Worm (Caenorhabditis elegans) whole organism, young adult: ENCODE measurements around the gene gmeb-3.

Source experiments
- B0019.2 ChIP-seq: fragments of 200-800 bp; sonication (Bioruptor generic); conservative IDR thresholded peaks from 2 replicates; pipeline ENCODE4 v1.3.6; 2022; ENCODE audit warnings: missing genetic modification reagents, missing genetic modification characterization, missing compliant biosample characterization
- B0261.1 ChIP-seq: sonication (generic microtip); optimal IDR thresholded peaks from 2 replicates; lab custom pipeline; 2016; ENCODE audit warnings: mild to moderate bottlenecking, missing genetic modification characterization, moderate library complexity, missing compliant biosample characterization
- B0336.3 ChIP-seq: fragments of 200-800 bp; sonication (Bioruptor generic); IDR thresholded peaks from 2 replicates; pipeline ENCODE4 v1.3.6; 2022; ENCODE audit warnings: missing genetic modification characterization, missing compliant biosample characterization
- C17E4.6 ChIP-seq: fragments of 200-800 bp; sonication (Bioruptor generic); IDR thresholded peaks from 2 replicates; pipeline ENCODE4 v1.3.6; 2022; ENCODE audit warnings: missing genetic modification reagents, missing genetic modification characterization, missing compliant biosample characterization
- F49E8.2 ChIP-seq: sonication (generic microtip); optimal IDR thresholded peaks from 3 replicates; lab custom pipeline; 2017; ENCODE audit warnings: missing genetic modification characterization, mild to moderate bottlenecking, missing compliant biosample characterization, antibody characterized with exemption, moderate library complexity; ENCODE audit not compliant: insufficient read depth
- F52B5.7 ChIP-seq: sonication (generic microtip); optimal IDR thresholded peaks from 2 replicates; lab custom pipeline; 2016; ENCODE audit warnings: mild to moderate bottlenecking, missing genetic modification characterization, missing compliant biosample characterization
- T26A5.8 ChIP-seq: sonication (generic microtip); optimal IDR thresholded peaks from 2 replicates; lab custom pipeline; 2016; ENCODE audit warnings: missing genetic modification characterization, missing compliant biosample characterization
- Y67H2A.10 ChIP-seq: fragments of 200-800 bp; sonication (Bioruptor generic); conservative IDR thresholded peaks from 2 replicates; pipeline ENCODE4 v1.3.6; 2022; ENCODE audit warnings: missing genetic modification reagents, missing genetic modification characterization, missing compliant biosample characterization
- ama-1 ChIP-seq, 3 experiments: fragments of 150-350 bp in 1 of 3; sonication (generic microtip) in 2 of 3; optimal IDR thresholded peaks; 2 replicates each; lab custom pipeline; 2014 to 2018; ENCODE audit warnings: missing biosample characterization in 2 of 3, missing genetic modification characterization in 2 of 3, missing genetic modification reagents in 2 of 3
- aptf-2 ChIP-seq: fragments of 200-800 bp; sonication (Bioruptor generic); conservative IDR thresholded peaks from 2 replicates; pipeline ENCODE4 v1.3.6; 2022; ENCODE audit warnings: missing genetic modification reagents, missing genetic modification characterization, missing compliant biosample characterization
- aptf-3 ChIP-seq: fragments of 200-800 bp; sonication (Bioruptor generic); IDR thresholded peaks from 2 replicates; pipeline ENCODE4 v1.3.6; 2022; ENCODE audit warnings: missing genetic modification characterization, missing compliant biosample characterization
- atf-7 ChIP-seq: sonication (generic microtip); optimal IDR thresholded peaks from 2 replicates; lab custom pipeline; 2017; ENCODE audit warnings: mild to moderate bottlenecking, missing genetic modification characterization, missing compliant biosample characterization
- athp-1 ChIP-seq: sonication (generic microtip); optimal IDR thresholded peaks from 2 replicates; lab custom pipeline; 2017; ENCODE audit warnings: mild to moderate bottlenecking, missing genetic modification characterization, missing compliant biosample characterization
- attf-6 ChIP-seq: fragments of 200-800 bp; sonication (Bioruptor generic); IDR thresholded peaks from 2 replicates; pipeline ENCODE4 v1.3.6; 2022; ENCODE audit warnings: missing genetic modification reagents, missing genetic modification characterization, missing compliant biosample characterization
- cebp-1 ChIP-seq, 2 experiments: fragments of 200-800 bp in 1 of 2; sonication (Bioruptor generic) in 1 of 2; sonication (generic microtip) in 1 of 2; IDR thresholded peaks in 1 of 2; optimal IDR thresholded peaks in 1 of 2; 2 replicates each; pipeline versions ENCODE4 v1.3.6 to Lab custom; 2017 to 2022; ENCODE audit warnings: missing compliant biosample characterization in 2 of 2, missing genetic modification characterization in 2 of 2, mild to moderate bottlenecking in 1 of 2, missing genetic modification reagents in 1 of 2, moderate library complexity in 1 of 2
- ceh-100 ChIP-seq: fragments of 200-800 bp; sonication (Bioruptor generic); IDR thresholded peaks from 2 replicates; pipeline ENCODE4 v1.3.6; 2022; ENCODE audit warnings: missing genetic modification reagents, missing genetic modification characterization, missing compliant biosample characterization
- ceh-91 ChIP-seq: fragments of 200-800 bp; sonication (Bioruptor generic); IDR thresholded peaks from 2 replicates; pipeline ENCODE4 v1.3.6; 2022; ENCODE audit warnings: missing genetic modification reagents, missing genetic modification characterization, missing compliant biosample characterization
- dpff-1 ChIP-seq: sonication (generic microtip); optimal IDR thresholded peaks from 2 replicates; lab custom pipeline; 2017; ENCODE audit warnings: mild to moderate bottlenecking, missing genetic modification characterization, missing compliant biosample characterization
- efl-1 ChIP-seq: fragments of 150-350 bp; optimal IDR thresholded peaks from 2 replicates; lab custom pipeline; 2014; ENCODE audit warnings: missing biosample characterization, missing genetic modification reagents, missing genetic modification characterization
- ekl-4 ChIP-seq: fragments of 200-800 bp; sonication (Bioruptor generic); IDR thresholded peaks from 2 replicates; pipeline ENCODE4 v1.3.6; 2022; ENCODE audit warnings: missing genetic modification reagents, missing genetic modification characterization, missing compliant biosample characterization
- gei-17 ChIP-seq: fragments of 200-800 bp; sonication (Bioruptor generic); optimal IDR thresholded peaks from 2 replicates; lab custom pipeline; 2018; ENCODE audit warnings: mild to moderate bottlenecking, missing genetic modification characterization, missing compliant biosample characterization
- him-1 ChIP-seq: sonication (generic microtip); optimal IDR thresholded peaks from 2 replicates; lab custom pipeline; 2016; ENCODE audit warnings: missing genotype, missing genetic modification reagents, missing genetic modification characterization, missing compliant biosample characterization
- hlh-12 ChIP-seq: sonication (generic microtip); optimal IDR thresholded peaks from 2 replicates; lab custom pipeline; 2016; ENCODE audit warnings: missing genetic modification characterization, missing compliant biosample characterization
- hrde-1 ChIP-seq: sonication (generic microtip); optimal IDR thresholded peaks from 2 replicates; lab custom pipeline; 2016; ENCODE audit warnings: missing genetic modification characterization, mild to moderate bottlenecking, missing compliant biosample characterization, moderate library complexity, missing genotype, missing genetic modification reagents, borderline replicate concordance
- hsf-1 ChIP-seq: fragments of 200-800 bp; sonication (Bioruptor generic); IDR thresholded peaks from 2 replicates; pipeline ENCODE4 v1.3.6; 2022; ENCODE audit warnings: missing genetic modification reagents, missing genetic modification characterization, missing compliant biosample characterization
- lag-1 ChIP-seq: fragments of 200-800 bp; sonication (Bioruptor generic); IDR thresholded peaks from 2 replicates; pipeline ENCODE4 v1.3.6; 2022; ENCODE audit warnings: missing genetic modification reagents, missing genetic modification characterization, missing compliant biosample characterization
- lsy-27 ChIP-seq: sonication (generic microtip); optimal IDR thresholded peaks from 2 replicates; lab custom pipeline; 2017; ENCODE audit warnings: missing genetic modification characterization, mild to moderate bottlenecking, missing compliant biosample characterization, antibody characterized with exemption, missing genotype, borderline replicate concordance; ENCODE audit not compliant: insufficient read depth
- madf-3 ChIP-seq: fragments of 200-800 bp; sonication (Bioruptor generic); IDR thresholded peaks from 2 replicates; pipeline ENCODE4 v1.3.6; 2022; ENCODE audit warnings: missing genetic modification reagents, missing genetic modification characterization, missing compliant biosample characterization
- madf-6 ChIP-seq: fragments of 200-800 bp; sonication (Bioruptor generic); IDR thresholded peaks from 2 replicates; pipeline ENCODE4 v1.3.6; 2022; ENCODE audit warnings: missing genetic modification reagents, missing genetic modification characterization, missing compliant biosample characterization
- mcd-1 ChIP-seq: fragments of 200-800 bp; sonication (Bioruptor generic); IDR thresholded peaks from 2 replicates; pipeline ENCODE4 v1.3.6; 2022; ENCODE audit warnings: missing genetic modification reagents, missing genetic modification characterization, missing compliant biosample characterization
- mel-28 ChIP-seq: sonication (generic microtip); optimal IDR thresholded peaks from 2 replicates; lab custom pipeline; 2016; ENCODE audit warnings: borderline replicate concordance, mild to moderate bottlenecking, missing genetic modification characterization, missing compliant biosample characterization
- mes-4 ChIP-seq: sonication (generic microtip); optimal IDR thresholded peaks from 2 replicates; lab custom pipeline; 2016; ENCODE audit warnings: missing genotype, missing genetic modification characterization, missing compliant biosample characterization
- mxl-1 ChIP-seq: sonication (generic microtip); optimal IDR thresholded peaks from 2 replicates; lab custom pipeline; 2016; ENCODE audit warnings: missing genetic modification characterization, missing compliant biosample characterization
- nfya-1 ChIP-seq: sonication (generic microtip); optimal IDR thresholded peaks from 2 replicates; lab custom pipeline; 2017; ENCODE audit warnings: antibody characterized with exemption, missing compliant biosample characterization, missing genetic modification characterization, borderline replicate concordance; ENCODE audit not compliant: insufficient read depth
- nfya-2 ChIP-seq: fragments of 200-800 bp; sonication (Bioruptor generic); IDR thresholded peaks from 2 replicates; pipeline ENCODE4 v1.3.6; 2022; ENCODE audit warnings: missing genetic modification reagents, missing genetic modification characterization, missing compliant biosample characterization
- nhr-120 ChIP-seq: fragments of 200-800 bp; sonication (Bioruptor generic); IDR thresholded peaks from 2 replicates; pipeline ENCODE4 v1.3.6; 2022; ENCODE audit warnings: missing genetic modification characterization, missing compliant biosample characterization
- sea-2 ChIP-seq: fragments of 200-800 bp; sonication (Bioruptor generic); IDR thresholded peaks from 2 replicates; pipeline ENCODE4 v1.3.6; 2022; ENCODE audit warnings: missing genetic modification characterization, missing compliant biosample characterization
- snpc-1.3 ChIP-seq: sonication (generic microtip); optimal IDR thresholded peaks from 2 replicates; lab custom pipeline; 2017; ENCODE audit warnings: missing genetic modification characterization, mild to moderate bottlenecking, missing compliant biosample characterization, antibody characterized with exemption, moderate library complexity, missing genotype, missing genetic modification reagents; ENCODE audit not compliant: insufficient read depth
- snpc-3.4 ChIP-seq: sonication (generic microtip); optimal IDR thresholded peaks from 2 replicates; lab custom pipeline; 2017; ENCODE audit warnings: missing genetic modification characterization, mild to moderate bottlenecking, missing compliant biosample characterization, antibody characterized with exemption, moderate library complexity, missing genotype, missing genetic modification reagents
- tbp1 ChIP-seq: fragments of 200-800 bp; sonication (Bioruptor generic); optimal IDR thresholded peaks from 2 replicates; lab custom pipeline; 2018; ENCODE audit warnings: mild to moderate bottlenecking, missing genetic modification characterization, missing compliant biosample characterization
- unc-130 ChIP-seq: sonication (generic microtip); optimal IDR thresholded peaks from 2 replicates; lab custom pipeline; 2016; ENCODE audit warnings: missing genetic modification reagents, missing genetic modification characterization, missing compliant biosample characterization
- zfh-2 ChIP-seq: fragments of 200-800 bp; sonication (Bioruptor generic); conservative IDR thresholded peaks from 2 replicates; pipeline ENCODE4 v1.3.6; 2022; ENCODE audit warnings: missing genetic modification reagents, missing genetic modification characterization, missing compliant biosample characterization
- zim-3 ChIP-seq: sonication (generic microtip); optimal IDR thresholded peaks from 2 replicates; lab custom pipeline; 2017; ENCODE audit warnings: mild to moderate bottlenecking, missing genetic modification characterization, moderate library complexity, missing compliant biosample characterization
- ztf-25 ChIP-seq: fragments of 200-800 bp; sonication (Bioruptor generic); IDR thresholded peaks from 2 replicates; pipeline ENCODE4 v1.3.6; 2022; ENCODE audit warnings: missing genetic modification reagents, missing genetic modification characterization, missing compliant biosample characterization

Gene gmeb-3

ce11 chrIII:3768200-3768599 lies at the start of gene gmeb-3:
Gene gmeb-3 (plus strand): TSS chrIII:3768500.
- TF ChIP-seq atf-7 (tag; lab: Kevin White, UChicago) (no peak), cebp-1 (GFP tag; IDR thresholded peaks at IDR 0.05; lab: Robert Waterston, UW) (no peak), cebp-1 (tag; optimal IDR thresholded peaks at IDR 0.05; lab: Kevin White, UChicago) (no peak), lag-1 (GFP tag; lab: Robert Waterston, UW) (no peak), ekl-4 (GFP tag; lab: Robert Waterston, UW) (no peak), nfya-1 (tag; lab: Kevin White, UChicago) (no peak), ama-1 (optimal IDR thresholded peaks at IDR 0.05; lab: Kevin White, UChicago) (no peak), ama-1 (GFP tag; optimal IDR thresholded peaks at IDR 0.05; lab: Kevin White, UChicago) (no peak), B0261.1 (tag; lab: Kevin White, UChicago) (no peak), madf-3 (no peak), hlh-12 (no peak)

- TF ChIP-seq snpc-3.4 (tag; lab: Kevin White, UChicago) (peak; percentile 34), dpff-1 (tag; lab: Kevin White, UChicago) (no peak), aptf-3 (GFP tag; lab: Robert Waterston, UW) (no peak), hsf-1 (GFP tag; lab: Robert Waterston, UW) (peak; percentile 45; the same call in 1 of the 2 replicates), F49E8.2 (tag; lab: Kevin White, UChicago) (peak; percentile 12), attf-6 (GFP tag; lab: Robert Waterston, UW) (0 out of 2 replicates have a peak, but pooled peaks have one; percentile 36), snpc-1.3 (tag; lab: Kevin White, UChicago) (peak; percentile 27), aptf-2 (no peak), madf-6 (GFP tag; lab: Robert Waterston, UW) (peak; percentile 50), mxl-1 (tag; lab: Kevin White, UChicago) (no peak), hrde-1 (peak; percentile 23), athp-1 (peak; percentile 17), B0336.3 (GFP tag; lab: Robert Waterston, UW) (peak; percentile 18; the same call in 1 of the 2 replicates), ama-1 (optimal IDR thresholded peaks at IDR 0.05; lab: Kevin White, UChicago) (no peak), ama-1 (GFP tag; optimal IDR thresholded peaks at IDR 0.05; lab: Kevin White, UChicago) (peak in 1 of 2 experiments; percentile 19), ceh-100 (GFP tag; lab: Robert Waterston, UW) (0 out of 2 replicates have a peak, but pooled peaks have one; percentile 29), mel-28 (no peak), ekl-4 (GFP tag; lab: Robert Waterston, UW) (0 out of 2 replicates have a peak, but pooled peaks have one; percentile 23), unc-130 (GFP tag; lab: Kevin White, UChicago) (peak; percentile 61), efl-1 (no peak), him-1 (tag; lab: Kevin White, UChicago) (peak; percentile 74)
These were observed 48.7 kb upstream of the gmeb-3 start, which contains the start of gene C14B1.8 for ce11 chrIII:3719564-3719963. Gene C14B1.8 (minus strand): TSS chrIII:3719680.

- TF ChIP-seq B0019.2 (GFP tag; lab: Robert Waterston, UW): no peak
- TF ChIP-seq mes-4 (tag; lab: Kevin White, UChicago): no peak
- TF ChIP-seq ceh-91 (GFP tag; lab: Robert Waterston, UW): no peak
- TF ChIP-seq tbp1 (GFP tag; lab: Kevin White, UChicago): peak; percentile 4
- no peak for TF ChIP-seq sea-2 (GFP tag; lab: Robert Waterston, UW)
- no peak for TF ChIP-seq cebp-1 (GFP tag; IDR thresholded peaks at IDR 0.05; lab: Robert Waterston, UW)
- no peak for TF ChIP-seq cebp-1 (tag; optimal IDR thresholded peaks at IDR 0.05; lab: Kevin White, UChicago)
- TF ChIP-seq ama-1 (optimal IDR thresholded peaks at IDR 0.05; lab: Kevin White, UChicago): no peak
- TF ChIP-seq ama-1 (GFP tag; optimal IDR thresholded peaks at IDR 0.05; lab: Kevin White, UChicago): peak in 1 of 2 experiments; percentile 12
- no peak for TF ChIP-seq gei-17 (GFP tag; lab: Kevin White, UChicago)
- no peak for TF ChIP-seq zim-3
- no peak for TF ChIP-seq dpff-1 (tag; lab: Kevin White, UChicago)
- TF ChIP-seq F52B5.7 (tag; lab: Kevin White, UChicago): no peak
- TF ChIP-seq nhr-120 (GFP tag; lab: Robert Waterston, UW): no peak
- no peak for TF ChIP-seq C17E4.6 (GFP tag; lab: Robert Waterston, UW)
- no peak for TF ChIP-seq zfh-2
- TF ChIP-seq lag-1 (GFP tag; lab: Robert Waterston, UW): no peak
- no peak for TF ChIP-seq ztf-25 (GFP tag; lab: Robert Waterston, UW)
- no peak for TF ChIP-seq mcd-1 (GFP tag; lab: Robert Waterston, UW)
- TF ChIP-seq lsy-27: no peak
- no peak for TF ChIP-seq T26A5.8 (tag; lab: Kevin White, UChicago)
- no peak for TF ChIP-seq Y67H2A.10
- no peak for TF ChIP-seq nfya-2 (GFP tag; lab: Robert Waterston, UW)
These were observed 44.6 kb upstream of the gmeb-3 start for ce11 chrIII:3723726-3724125.
